Worm (Caenorhabditis elegans): ENCODE measurements around the gene F53F4.17.

ce11 chrV:13638040-13638439 lies 50.0 kb downstream of the F53F4.17 start:
- no peak for TF ChIP-seq nhr-90 (tag; optimal IDR thresholded peaks at IDR 0.05; ENCODE audit: poor library complexity)
- no peak for TF ChIP-seq egl-27 (tag; optimal IDR thresholded peaks at IDR 0.05)
- no peak for TF ChIP-seq aly-2 (tag; optimal IDR thresholded peaks at IDR 0.05)
- no peak for TF ChIP-seq ceh-90 (tag; optimal IDR thresholded peaks at IDR 0.05)
- no peak for TF ChIP-seq lsy-2 (tag; optimal IDR thresholded peaks at IDR 0.05)
- TF ChIP-seq pqm-1 (tag; optimal IDR thresholded peaks at IDR 0.05): no peak
- TF ChIP-seq unc-62 (GFP tag; optimal IDR thresholded peaks at IDR 0.05): no peak
- no peak for TF ChIP-seq nhr-11 (tag; optimal IDR thresholded peaks at IDR 0.05)
- no peak for TF ChIP-seq nhr-28 (tag; optimal IDR thresholded peaks at IDR 0.05)
- TF ChIP-seq nhr-237 (tag; optimal IDR thresholded peaks at IDR 0.05): no peak
- no peak for TF ChIP-seq ceh-82 (tag; optimal IDR thresholded peaks at IDR 0.05)

All from whole organism, L1 larva.